Worm (Caenorhabditis elegans) whole organism, L4 larva: ENCODE results near the gene R144.10.

Source experiments
- D1046.2 ChIP-seq: fragments of 200-800 bp; sonication (Bioruptor generic); IDR thresholded peaks from 2 replicates; pipeline ENCODE4 v1.3.6; 2022; ENCODE audit warnings: missing genetic modification characterization, missing compliant biosample characterization
- F26F4.8 ChIP-seq: fragments of 200-800 bp; sonication (Bioruptor generic); conservative IDR thresholded peaks from 2 replicates; pipeline ENCODE4 v1.3.6; 2022; ENCODE audit warnings: missing genetic modification characterization, missing compliant biosample characterization
- R02D3.7 ChIP-seq: fragments of 150-350 bp; sonication (generic microtip); optimal IDR thresholded peaks from 3 replicates; lab custom pipeline; 2014; ENCODE audit warnings: missing biosample characterization, missing genetic modification characterization
- Y105C5A.15 ChIP-seq: fragments of 200-800 bp; sonication (Bioruptor generic); IDR thresholded peaks from 2 replicates; pipeline ENCODE4 v1.3.6; 2022; ENCODE audit warnings: missing genetic modification characterization, missing compliant biosample characterization
- Y75B8A.6 ChIP-seq: fragments of 200-800 bp; sonication (Bioruptor generic); IDR thresholded peaks from 2 replicates; pipeline ENCODE4 v1.3.6; 2022; ENCODE audit warnings: missing genetic modification reagents, missing genetic modification characterization, missing compliant biosample characterization
- ZK546.5 ChIP-seq, 2 experiments: sonication (generic microtip); optimal IDR thresholded peaks; 2 replicates each; lab custom pipeline; 2017; ENCODE audit warnings: missing biosample characterization in 2 of 2, missing genetic modification characterization in 2 of 2
- aly-2 ChIP-seq: sonication (generic microtip); optimal IDR thresholded peaks from 2 replicates; lab custom pipeline; 2018; ENCODE audit warnings: missing biosample characterization, missing genetic modification characterization
- attf-4 ChIP-seq: sonication (generic microtip); optimal IDR thresholded peaks from 3 replicates; lab custom pipeline; 2017; ENCODE audit warnings: missing biosample characterization, missing genetic modification characterization
- ceh-20 ChIP-seq: fragments of 200-800 bp; sonication (Bioruptor generic); IDR thresholded peaks from 2 replicates; pipeline ENCODE4 v1.3.6; 2022; ENCODE audit warnings: missing genetic modification reagents, missing genetic modification characterization, missing compliant biosample characterization
- ceh-32 ChIP-seq: sonication (generic microtip); optimal IDR thresholded peaks from 2 replicates; lab custom pipeline; 2016; ENCODE audit warnings: mild to moderate bottlenecking, missing genetic modification characterization, missing compliant biosample characterization; ENCODE audit not compliant: poor library complexity
- ceh-62 ChIP-seq: sonication (generic microtip); optimal IDR thresholded peaks from 2 replicates; lab custom pipeline; 2017; ENCODE audit warnings: missing biosample characterization, missing genetic modification characterization
- ceh-82 ChIP-seq: sonication (generic microtip); optimal IDR thresholded peaks from 2 replicates; lab custom pipeline; 2017; ENCODE audit warnings: missing biosample characterization, missing genetic modification characterization
- ces-1 ChIP-seq: fragments of 150-350 bp; sonication (generic microtip); optimal IDR thresholded peaks from 4 replicates; lab custom pipeline; 2014; ENCODE audit warnings: missing biosample characterization, missing genetic modification reagents, missing genetic modification characterization
- dmd-6 ChIP-seq: fragments of 200-800 bp; sonication (Bioruptor generic); IDR thresholded peaks from 2 replicates; pipeline ENCODE4 v1.3.6; 2022; ENCODE audit warnings: missing genetic modification reagents, missing genetic modification characterization, missing compliant biosample characterization
- dmd-8 ChIP-seq: fragments of 200-800 bp; sonication (Bioruptor generic); IDR thresholded peaks from 2 replicates; pipeline ENCODE4 v1.3.6; 2022; ENCODE audit warnings: missing genetic modification characterization, missing compliant biosample characterization
- dmd-9 ChIP-seq: fragments of 200-800 bp; sonication (Bioruptor generic); IDR thresholded peaks from 2 replicates; pipeline ENCODE4 v1.3.6; 2022; ENCODE audit warnings: missing genetic modification reagents, missing genetic modification characterization, missing compliant biosample characterization
- duxl-1 ChIP-seq: sonication (generic microtip); optimal IDR thresholded peaks from 2 replicates; lab custom pipeline; 2016; ENCODE audit warnings: mild to moderate bottlenecking, missing genetic modification characterization, moderate library complexity, missing compliant biosample characterization; ENCODE audit not compliant: poor library complexity
- egl-43 ChIP-seq: fragments of 200-800 bp; sonication (Bioruptor generic); IDR thresholded peaks from 2 replicates; pipeline ENCODE4 v1.3.6; 2022; ENCODE audit warnings: missing genetic modification reagents, missing genetic modification characterization, missing compliant biosample characterization
- fkh-10 ChIP-seq: fragments of 150-350 bp; optimal IDR thresholded peaks from 2 replicates; lab custom pipeline; 2014; ENCODE audit warnings: missing biosample characterization, missing genetic modification reagents, missing genetic modification characterization
- gei-8 ChIP-seq: fragments of 200-800 bp; sonication (Bioruptor generic); optimal IDR thresholded peaks from 2 replicates; lab custom pipeline; 2018; ENCODE audit warnings: mild to moderate bottlenecking, missing genetic modification characterization, missing compliant biosample characterization
- hlh-11 ChIP-seq: fragments of 200-800 bp; sonication (Bioruptor generic); optimal IDR thresholded peaks from 2 replicates; lab custom pipeline; 2018; ENCODE audit warnings: mild to moderate bottlenecking, missing genetic modification characterization, missing compliant biosample characterization
- hlh-30 ChIP-seq: sonication (generic microtip); optimal IDR thresholded peaks from 2 replicates; lab custom pipeline; 2017; ENCODE audit warnings: antibody characterized with exemption, mild to moderate bottlenecking, missing genetic modification characterization, missing compliant biosample characterization; ENCODE audit not compliant: insufficient read depth
- hmg-1.1 ChIP-seq: fragments of 200-800 bp; sonication (Bioruptor generic); IDR thresholded peaks from 2 replicates; pipeline ENCODE4 v1.3.6; 2022; ENCODE audit warnings: missing genetic modification reagents, missing genetic modification characterization, missing compliant biosample characterization
- lin-15B ChIP-seq: fragments of 150-350 bp; sonication (generic microtip); optimal IDR thresholded peaks from 3 replicates; lab custom pipeline; 2014; ENCODE audit warnings: missing biosample characterization, missing genetic modification characterization
- lin-39 ChIP-seq: fragments of 150-350 bp; optimal IDR thresholded peaks from 2 replicates; lab custom pipeline; 2014; ENCODE audit warnings: missing biosample characterization, missing genetic modification reagents, missing genetic modification characterization
- mdl-1 ChIP-seq, 2 experiments: fragments of 150-350 bp in 1 of 2; sonication (generic microtip) in 1 of 2; optimal IDR thresholded peaks; 2 replicates each; lab custom pipeline; 2014 to 2017; ENCODE audit warnings: missing biosample characterization in 2 of 2, missing genetic modification characterization in 2 of 2
- mdt-29 ChIP-seq: fragments of 200-800 bp; sonication (Bioruptor generic); IDR thresholded peaks from 2 replicates; pipeline ENCODE4 v1.3.6; 2022; ENCODE audit warnings: missing genetic modification reagents, missing genetic modification characterization, missing compliant biosample characterization
- mxl-2 ChIP-seq: fragments of 200-800 bp; sonication (Bioruptor generic); conservative IDR thresholded peaks from 2 replicates; pipeline ENCODE4 v1.3.6; 2022; ENCODE audit warnings: missing genetic modification reagents, missing genetic modification characterization, missing compliant biosample characterization
- mxl-3 ChIP-seq: fragments of 200-800 bp; sonication (Bioruptor generic); optimal IDR thresholded peaks from 2 replicates; lab custom pipeline; 2018; ENCODE audit warnings: mild to moderate bottlenecking, missing genetic modification characterization, missing compliant biosample characterization
- nhr-10 ChIP-seq: fragments of 150-350 bp; optimal IDR thresholded peaks from 2 replicates; lab custom pipeline; 2014; ENCODE audit warnings: missing biosample characterization, missing genetic modification characterization
- nhr-25 ChIP-seq: sonication (generic microtip); optimal IDR thresholded peaks from 2 replicates; lab custom pipeline; 2017; ENCODE audit warnings: missing genetic modification characterization, mild to moderate bottlenecking, missing compliant biosample characterization, antibody characterized with exemption, moderate library complexity, borderline replicate concordance; ENCODE audit not compliant: insufficient read depth
- nhr-41 ChIP-seq: fragments of 200-800 bp; sonication (Bioruptor generic); IDR thresholded peaks from 2 replicates; pipeline ENCODE4 v1.3.6; 2022; ENCODE audit warnings: missing genetic modification reagents, missing genetic modification characterization, missing compliant biosample characterization
- nhr-42 ChIP-seq: fragments of 200-800 bp; sonication (Bioruptor generic); IDR thresholded peaks from 2 replicates; pipeline ENCODE4 v1.3.6; 2022; ENCODE audit warnings: missing genetic modification characterization, missing compliant biosample characterization
- nhr-48 ChIP-seq: sonication (generic microtip); optimal IDR thresholded peaks from 2 replicates; lab custom pipeline; 2016; ENCODE audit warnings: mild to moderate bottlenecking, missing genetic modification characterization, missing compliant biosample characterization
- nhr-6 ChIP-seq: fragments of 150-350 bp; optimal IDR thresholded peaks from 2 replicates; lab custom pipeline; 2014; ENCODE audit warnings: missing biosample characterization, missing genetic modification characterization
- pqm-1 ChIP-seq: sonication (generic microtip); optimal IDR thresholded peaks from 2 replicates; lab custom pipeline; 2017; ENCODE audit warnings: missing biosample characterization, missing genetic modification characterization
- rbr-2 ChIP-seq: sonication (generic microtip); optimal IDR thresholded peaks from 2 replicates; lab custom pipeline; 2016; ENCODE audit warnings: missing genotype, missing genetic modification characterization, missing compliant biosample characterization
- sdz-12 ChIP-seq: fragments of 200-800 bp; sonication (Bioruptor generic); optimal IDR thresholded peaks from 2 replicates; lab custom pipeline; 2018; ENCODE audit warnings: mild to moderate bottlenecking, missing genetic modification characterization, missing compliant biosample characterization
- skn-1 ChIP-seq: fragments of 150-350 bp; optimal IDR thresholded peaks from 2 replicates; lab custom pipeline; 2014; ENCODE audit warnings: missing biosample characterization, missing genetic modification characterization
- snpc-4 ChIP-seq: fragments of 150-350 bp; optimal IDR thresholded peaks from 2 replicates; lab custom pipeline; 2014; ENCODE audit warnings: missing biosample characterization, missing genetic modification characterization
- spr-1 ChIP-seq: sonication (generic microtip); optimal IDR thresholded peaks from 2 replicates; lab custom pipeline; 2016; ENCODE audit warnings: mild to moderate bottlenecking, missing genetic modification characterization, missing compliant biosample characterization
- spr-3 ChIP-seq: fragments of 200-800 bp; sonication (Bioruptor generic); optimal IDR thresholded peaks from 2 replicates; lab custom pipeline; 2018; ENCODE audit warnings: mild to moderate bottlenecking, missing genetic modification characterization, missing compliant biosample characterization
- tra-1 ChIP-seq: fragments of 200-800 bp; sonication (Bioruptor generic); IDR thresholded peaks from 2 replicates; pipeline ENCODE4 v1.3.6; 2022; ENCODE audit warnings: missing genetic modification reagents, missing genetic modification characterization, missing compliant biosample characterization
- unc-62 ChIP-seq, 3 experiments: fragments of 150-350 bp in 1 of 3; sonication (generic microtip); optimal IDR thresholded peaks in 2 of 3; peaks in 1 of 3; 1 replicate in 1 of 3; 2 replicates in 2 of 3; lab custom pipeline; 2014 to 2017; ENCODE audit warnings: missing biosample characterization in 3 of 3, missing genetic modification characterization in 3 of 3, missing genetic modification reagents in 3 of 3, missing genotype in 1 of 3
- zfp-3 ChIP-seq: fragments of 200-800 bp; sonication (Bioruptor generic); conservative IDR thresholded peaks from 2 replicates; pipeline ENCODE4 v1.3.6; 2022; ENCODE audit warnings: missing genetic modification reagents, missing genetic modification characterization, missing compliant biosample characterization
- zip-11 ChIP-seq: fragments of 200-800 bp; sonication (Bioruptor generic); IDR thresholded peaks from 2 replicates; pipeline ENCODE4 v1.3.6; 2022; ENCODE audit warnings: missing genetic modification characterization, missing compliant biosample characterization
- zip-2 ChIP-seq: fragments of 150-350 bp; optimal IDR thresholded peaks from 2 replicates; lab custom pipeline; 2014; ENCODE audit warnings: missing biosample characterization, missing genetic modification characterization
- ztf-11 ChIP-seq: fragments of 150-350 bp; optimal IDR thresholded peaks from 2 replicates; lab custom pipeline; 2014; ENCODE audit warnings: missing biosample characterization, missing genetic modification characterization

R144.10 gene

ce11 chrIII:4962886-4963285 lies 39.2 kb downstream of the R144.10 start, which contains the start of gene C27F2.9 (continued):
- TF ChIP-seq egl-43 (no peak), F26F4.8 (GFP tag; lab: Robert Waterston, UW) (no peak), mxl-2 (GFP tag; lab: Robert Waterston, UW) (no peak), pqm-1 (tag; lab: Kevin White, UChicago) (no peak), dmd-6 (GFP tag; lab: Robert Waterston, UW) (peak; percentile 67), attf-4 (tag; lab: Kevin White, UChicago) (no peak), nhr-42 (GFP tag; lab: Robert Waterston, UW) (peak; percentile 88), spr-3 (GFP tag; lab: Kevin White, UChicago) (no peak), dmd-9 (GFP tag; lab: Robert Waterston, UW) (peak; percentile 74; the same call in 1 of the 2 replicates), lin-15B (peak; percentile 36), Y75B8A.6 (GFP tag; lab: Robert Waterston, UW) (no peak), hmg-1.1 (GFP tag; lab: Robert Waterston, UW) (peak; percentile 82), nhr-6 (peak; percentile 82)

DNA sequence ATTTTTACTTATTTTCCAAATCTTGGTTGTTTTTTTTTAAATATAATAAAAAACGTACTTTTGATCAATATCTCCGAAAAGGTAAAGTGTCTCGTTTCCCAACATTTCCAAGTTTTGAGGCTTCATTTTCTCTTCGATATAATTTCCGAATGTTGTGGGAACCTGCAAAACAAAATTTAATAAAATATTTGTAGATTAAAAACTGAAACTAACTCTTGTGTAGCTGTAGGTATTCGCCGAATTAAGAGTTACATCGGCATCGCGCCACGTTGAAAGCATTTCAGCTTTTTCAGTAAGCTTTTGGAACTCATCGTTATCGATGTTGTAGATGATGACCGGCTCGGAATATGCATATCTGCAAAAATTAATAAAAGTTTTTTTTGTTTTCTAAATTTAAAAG lies 39.7 kb downstream of the R144.10 start, which contains the start of gene vps-22:
Gene vps-22, minus strand, starts transcription at position 101 of the 400 bp plus-strand sequence.
- TF ChIP-seq ztf-11 (tag; lab: Kevin White, UChicago) = no peak
- no peak for TF ChIP-seq skn-1
- no peak for TF ChIP-seq hlh-11 (tag; lab: Kevin White, UChicago)
- TF ChIP-seq nhr-10 (tag; lab: Kevin White, UChicago) = no peak
- TF ChIP-seq nhr-48 = no peak
- TF ChIP-seq rbr-2 (tag; lab: Kevin White, UChicago) = no peak
- no peak for TF ChIP-seq zfp-3 (GFP tag; lab: Robert Waterston, UW)
- no peak for TF ChIP-seq mxl-3 (GFP tag; lab: Kevin White, UChicago)
- TF ChIP-seq nhr-41 (GFP tag; lab: Robert Waterston, UW) = no peak
- no peak for TF ChIP-seq ZK546.5 (tag; optimal IDR thresholded peaks at IDR 0.05; lab: Kevin White, UChicago)
- TF ChIP-seq ceh-20 (GFP tag; lab: Robert Waterston, UW) = no peak
- no peak for TF ChIP-seq ceh-82
- no peak for TF ChIP-seq spr-1 (tag; lab: Kevin White, UChicago)
- no peak for TF ChIP-seq gei-8 (GFP tag; lab: Kevin White, UChicago)
- no peak for TF ChIP-seq mdt-29 (GFP tag; lab: Robert Waterston, UW)
- no peak for TF ChIP-seq hmg-1.1 (GFP tag; lab: Robert Waterston, UW)
- TF ChIP-seq nhr-6 = no peak
- TF ChIP-seq unc-62 (GFP tag; optimal IDR thresholded peaks at IDR 0.05 in 1 of 2; lab: Kevin White, UChicago) = no peak
- no peak for TF ChIP-seq unc-62 (tag; optimal IDR thresholded peaks at IDR 0.05; lab: Kevin White, UChicago)
- no peak for TF ChIP-seq zip-2
- TF ChIP-seq, all 104 proteins: peak for 0

DNA sequence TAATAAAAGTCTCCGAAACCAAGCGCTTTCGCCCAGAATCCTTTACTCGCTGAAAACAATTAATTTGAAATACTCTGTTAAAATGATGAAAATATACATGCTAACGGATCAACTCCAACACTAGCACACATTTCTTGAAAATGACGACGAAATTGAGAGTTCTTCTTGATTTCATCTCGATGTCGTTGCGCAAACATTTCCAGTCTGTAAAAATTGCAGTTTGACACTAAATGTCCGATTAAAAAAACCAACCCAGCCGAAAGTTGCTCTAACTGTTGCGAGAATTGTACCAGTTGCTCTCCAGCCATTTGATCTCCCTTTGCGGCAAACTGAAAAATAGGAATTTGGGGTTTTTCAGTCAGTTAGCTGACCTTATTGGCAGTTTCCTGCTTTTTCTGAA lies 40.9 kb downstream of the R144.10 start:
- no peak for TF ChIP-seq D1046.2 (GFP tag; lab: Robert Waterston, UW)
- TF ChIP-seq dmd-6 (GFP tag; lab: Robert Waterston, UW) = no peak
- TF ChIP-seq ceh-32 (tag; lab: Kevin White, UChicago) = no peak
- TF ChIP-seq nhr-25 (tag; lab: Kevin White, UChicago) = no peak
- TF ChIP-seq zip-11 (GFP tag; lab: Robert Waterston, UW) = no peak
- 0 out of 2 replicates have a peak, but pooled peaks have one; percentile 16 for TF ChIP-seq dmd-8
- TF ChIP-seq Y105C5A.15 = no peak
- no peak for TF ChIP-seq aly-2
- no peak for TF ChIP-seq pqm-1 (tag; lab: Kevin White, UChicago)
- no peak for TF ChIP-seq gei-8 (GFP tag; lab: Kevin White, UChicago)
- no peak for TF ChIP-seq mdl-1 (tag; optimal IDR thresholded peaks at IDR 0.05; lab: Kevin White, UChicago)
- TF ChIP-seq sdz-12 (GFP tag; lab: Kevin White, UChicago) = no peak
- TF ChIP-seq nhr-10 (tag; lab: Kevin White, UChicago) = no peak
- TF ChIP-seq Y75B8A.6 (GFP tag; lab: Robert Waterston, UW) = no peak
- no peak for TF ChIP-seq mdt-29 (GFP tag; lab: Robert Waterston, UW)
- no peak for TF ChIP-seq mxl-2 (GFP tag; lab: Robert Waterston, UW)
- no peak for TF ChIP-seq hlh-30 (tag; lab: Kevin White, UChicago)
- peak; percentile 0 for TF ChIP-seq duxl-1 (tag; lab: Kevin White, UChicago)
- no peak for TF ChIP-seq ceh-62 (tag; lab: Kevin White, UChicago)
- no peak for TF ChIP-seq lin-39 (tag; lab: Kevin White, UChicago)
- no peak for TF ChIP-seq R02D3.7
- TF ChIP-seq snpc-4 (tag; lab: Kevin White, UChicago) = no peak
- no peak for TF ChIP-seq ces-1 (GFP tag; lab: Kevin White, UChicago)
- no peak for TF ChIP-seq fkh-10 (GFP tag; lab: Kevin White, UChicago)
- TF ChIP-seq tra-1 (GFP tag; lab: Robert Waterston, UW) = no peak
